Fruit fly (Drosophila melanogaster) whole organism, wandering third instar larva: ENCODE measurements around the gene ND-42.

Source experiments
- Abd-B ChIP-seq: fragments of >200 bp; optimal IDR thresholded peaks from 2 replicates; lab custom pipeline; 2017; ENCODE audit warnings: missing biosample characterization, missing genetic modification characterization
- CG32264 ChIP-seq: fragments of 200-800 bp; sonication (Bioruptor generic); optimal IDR thresholded peaks from 2 replicates; lab custom pipeline; 2016; ENCODE audit warnings: missing biosample characterization, missing genetic modification characterization
- CG9705 ChIP-seq: fragments of 200-800 bp; sonication (Bioruptor generic); optimal IDR thresholded peaks from 2 replicates; lab custom pipeline; 2018; ENCODE audit warnings: missing biosample characterization, mild to moderate bottlenecking, missing genetic modification characterization
- CrebA ChIP-seq: fragments of 200-800 bp; sonication (Bioruptor generic); optimal IDR thresholded peaks from 2 replicates; lab custom pipeline; 2016; ENCODE audit warnings: missing biosample characterization, mild to moderate bottlenecking, missing genetic modification characterization, borderline replicate concordance
- Dfd ChIP-seq: fragments of >200 bp; optimal IDR thresholded peaks from 2 replicates; lab custom pipeline; 2017; ENCODE audit warnings: missing biosample characterization, missing genetic modification characterization
- Dif ChIP-seq: fragments of 200-275, 200-300 bp; sonication (Bioruptor generic); optimal IDR thresholded peaks from 2 replicates; lab custom pipeline; 2018; ENCODE audit warnings: missing biosample characterization, missing genetic modification characterization; ENCODE audit not compliant: partially characterized antibody
- GATAd ChIP-seq: sonication (Bioruptor generic); optimal IDR thresholded peaks from 2 replicates; lab custom pipeline; 2016; ENCODE audit warnings: missing biosample characterization, missing genetic modification characterization
- HLH106 ChIP-seq: fragments of 200-800 bp; optimal IDR thresholded peaks from 3 replicates; lab custom pipeline; 2019; ENCODE audit warnings: missing biosample characterization, mild to moderate bottlenecking, missing genetic modification characterization, moderate library complexity
- Hr78 ChIP-seq: fragments of >200 bp; optimal IDR thresholded peaks from 2 replicates; lab custom pipeline; 2017; ENCODE audit warnings: missing biosample characterization, missing genetic modification characterization
- Hr83 ChIP-seq: fragments of 200-300 bp; sonication (Bioruptor generic); optimal IDR thresholded peaks from 2 replicates; lab custom pipeline; 2016; ENCODE audit warnings: missing biosample characterization, mild to moderate bottlenecking, missing genetic modification characterization, moderate library complexity; ENCODE audit not compliant: poor library complexity, severe bottlenecking
- Jra ChIP-seq: sonication (Bioruptor generic); optimal IDR thresholded peaks from 2 replicates; lab custom pipeline; 2016; ENCODE audit warnings: missing biosample characterization, missing genetic modification characterization
- Mio ChIP-seq: sonication (Bioruptor generic); optimal IDR thresholded peaks from 2 replicates; lab custom pipeline; 2016; ENCODE audit warnings: missing biosample characterization, missing genetic modification characterization
- Myc ChIP-seq: fragments of >200 bp; optimal IDR thresholded peaks from 2 replicates; lab custom pipeline; 2017
- N ChIP-seq: fragments of >200 bp; optimal IDR thresholded peaks from 2 replicates; lab custom pipeline; 2018; ENCODE audit warnings: missing biosample characterization, missing external identifiers, missing genetic modification characterization
- OdsH ChIP-seq: fragments of 200-800 bp; sonication (Bioruptor generic); optimal IDR thresholded peaks from 2 replicates; lab custom pipeline; 2016; ENCODE audit warnings: missing biosample characterization, mild to moderate bottlenecking, missing genetic modification characterization
- Rel ChIP-seq, 2 experiments: fragments of 200-800 bp; sonication (Bioruptor generic) in 1 of 2; optimal IDR thresholded peaks; 2 replicates in 1 of 2; 3 replicates in 1 of 2; lab custom pipeline; 2016 to 2019; ENCODE audit warnings: mild to moderate bottlenecking in 2 of 2, missing biosample characterization in 2 of 2, missing genetic modification characterization in 2 of 2, moderate library complexity in 1 of 2
- Sp1 ChIP-seq: fragments of 200-800 bp; sonication (Bioruptor generic); optimal IDR thresholded peaks from 3 replicates; lab custom pipeline; 2019; ENCODE audit warnings: missing biosample characterization, mild to moderate bottlenecking, missing genetic modification characterization, moderate library complexity
- Vsx2 ChIP-seq: fragments of 200-300, 225-300 bp; sonication (Bioruptor generic); optimal IDR thresholded peaks from 2 replicates; lab custom pipeline; 2018; ENCODE audit warnings: missing biosample characterization, missing genetic modification characterization; ENCODE audit not compliant: partially characterized antibody
- br ChIP-seq: fragments of 200-800 bp; sonication (Bioruptor generic); optimal IDR thresholded peaks from 2 replicates; lab custom pipeline; 2016; ENCODE audit warnings: missing biosample characterization, missing genetic modification characterization
- brk ChIP-seq: fragments of 200-800 bp; sonication (Bioruptor generic); optimal IDR thresholded peaks from 2 replicates; lab custom pipeline; 2016; ENCODE audit warnings: missing biosample characterization, mild to moderate bottlenecking, missing genetic modification characterization
- dl ChIP-seq, 2 experiments: fragments of 175-275, 200-275 bp in 1 of 2; fragments of 200-275 bp in 1 of 2; sonication (Bioruptor generic); optimal IDR thresholded peaks; lab custom pipeline; 2018; ENCODE audit warnings: mild to moderate bottlenecking in 2 of 2, missing biosample characterization in 2 of 2, missing genetic modification characterization in 2 of 2, moderate library complexity in 2 of 2; ENCODE audit not compliant: partially characterized antibody in 2 of 2, insufficient read depth in 1 of 2
- dsf ChIP-seq: sonication (Bioruptor generic); optimal IDR thresholded peaks from 2 replicates; lab custom pipeline; 2016; ENCODE audit warnings: missing biosample characterization, missing genetic modification characterization, borderline replicate concordance
- ey ChIP-seq: fragments of 200-800 bp; sonication (Bioruptor generic); optimal IDR thresholded peaks from 2 replicates; lab custom pipeline; 2016; ENCODE audit warnings: missing biosample characterization, missing genetic modification characterization
- fru ChIP-seq: fragments of 200-800 bp; sonication (Bioruptor generic); optimal IDR thresholded peaks from 3 replicates; lab custom pipeline; 2016; ENCODE audit warnings: missing biosample characterization, mild to moderate bottlenecking, missing genetic modification characterization
- h ChIP-seq: fragments of 200-800 bp; sonication (Bioruptor generic); optimal IDR thresholded peaks from 3 replicates; lab custom pipeline; 2016; ENCODE audit warnings: missing biosample characterization, mild to moderate bottlenecking, missing genetic modification characterization
- jim ChIP-seq: fragments of 175-275, 200-325 bp; sonication (Bioruptor generic); optimal IDR thresholded peaks from 2 replicates; lab custom pipeline; 2016; ENCODE audit warnings: missing biosample characterization, mild to moderate bottlenecking, missing genetic modification characterization
- lola ChIP-seq: fragments of >200 bp; optimal IDR thresholded peaks from 2 replicates; lab custom pipeline; 2017; ENCODE audit warnings: missing biosample characterization, missing genetic modification characterization
- pan ChIP-seq: fragments of >200 bp; optimal IDR thresholded peaks from 2 replicates; lab custom pipeline; 2017
- psq ChIP-seq: fragments of 200-800 bp; sonication (Bioruptor generic); optimal IDR thresholded peaks from 3 replicates; lab custom pipeline; 2017; ENCODE audit warnings: missing biosample characterization, mild to moderate bottlenecking, missing genetic modification characterization, moderate library complexity
- rgr ChIP-seq: fragments of 200-800 bp; sonication (Bioruptor generic); optimal IDR thresholded peaks from 3 replicates; lab custom pipeline; 2016; ENCODE audit warnings: missing biosample characterization, mild to moderate bottlenecking, missing genetic modification characterization
- sage ChIP-seq: fragments of 200-800 bp; sonication (Bioruptor generic); optimal IDR thresholded peaks from 2 replicates; lab custom pipeline; 2016; ENCODE audit warnings: missing biosample characterization, mild to moderate bottlenecking, missing genetic modification characterization
- sv ChIP-seq: fragments of 200-800 bp; sonication (Bioruptor generic); optimal IDR thresholded peaks from 3 replicates; lab custom pipeline; 2016; ENCODE audit warnings: missing biosample characterization, missing genetic modification characterization
- tai ChIP-seq: sonication (Bioruptor generic); optimal IDR thresholded peaks from 2 replicates; lab custom pipeline; 2016; ENCODE audit warnings: missing biosample characterization, missing genetic modification characterization
- usp ChIP-seq: fragments of >200 bp; optimal IDR thresholded peaks from 2 replicates; lab custom pipeline; 2017; ENCODE audit warnings: missing biosample characterization, missing genetic modification characterization
- woc ChIP-seq: sonication (Bioruptor generic); optimal IDR thresholded peaks from 2 replicates; lab custom pipeline; 2016; ENCODE audit warnings: missing biosample characterization, mild to moderate bottlenecking, missing genetic modification characterization

Gene ND-42

DNA sequence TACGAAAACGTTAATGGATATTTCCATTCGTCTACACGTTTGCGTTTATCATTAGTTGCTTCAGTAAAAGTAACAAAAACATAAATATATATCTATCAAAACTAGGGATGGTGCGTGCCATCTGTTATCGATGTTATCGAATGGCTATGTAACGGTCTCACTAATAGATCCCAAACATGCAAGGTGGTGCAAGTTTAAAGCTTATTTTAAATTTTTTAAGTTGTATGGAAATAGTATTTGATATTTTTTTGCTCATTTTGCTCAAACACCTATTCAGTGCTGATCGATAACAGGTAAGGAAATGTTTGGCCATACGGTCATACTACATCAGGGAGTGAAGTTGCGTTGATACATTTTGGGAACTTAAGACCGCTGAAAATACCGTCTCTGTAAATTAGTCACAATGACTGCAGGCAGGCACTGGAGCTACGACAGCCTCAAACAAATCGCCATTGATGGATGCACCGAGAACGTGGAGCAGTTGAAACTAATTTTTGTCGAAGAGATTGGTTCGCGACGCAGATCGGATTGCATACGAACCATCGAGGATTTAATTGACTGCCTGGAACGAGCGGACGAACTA, 6.7 kb downstream of the ND-42 start, which contains the start of the genes CG45099, CG6015, pit and Fadd:
CG45099 (minus strand) TSS at position 127 of the 583 bp plus-strand sequence.
CG6015 (minus strand) TSS at position 127 of the 583 bp plus-strand sequence.
pit (plus strand) TSS at position 139 of the 583 bp plus-strand sequence.
Fadd (plus strand) TSS at position 296 of the 583 bp plus-strand sequence.
- TF ChIP-seq GATAd (GFP tag; lab: Kevin White, UChicago) (no peak), CG32264 (GFP tag; lab: Kevin White, UChicago) (peak; percentile 7)
- TF ChIP-seq, all 38 proteins: peak for 1

DNA sequence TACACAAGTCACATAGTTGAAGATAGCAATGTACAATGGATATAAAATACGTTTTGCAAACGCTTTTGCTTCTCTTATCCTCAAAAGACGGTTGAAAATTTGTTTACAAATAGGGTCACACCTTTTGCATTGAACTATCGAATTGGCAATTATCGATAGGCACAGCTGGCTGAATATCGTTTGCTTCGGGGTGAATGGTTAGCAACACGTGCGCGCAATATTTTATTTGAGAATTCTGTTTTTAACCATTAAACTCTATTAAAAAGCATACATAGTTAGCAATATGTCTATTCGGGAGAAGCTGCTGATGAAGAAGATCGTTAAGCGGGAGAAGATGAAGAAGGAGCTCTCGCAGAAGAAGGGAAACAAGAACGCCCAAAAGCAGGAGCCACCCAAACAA, 8.0 kb downstream of the ND-42 start:
- TF ChIP-seq CG32264 (GFP tag; lab: Kevin White, UChicago): no peak
- no peak for TF ChIP-seq Hr83 (GFP tag; lab: Kevin White, UChicago)
- TF ChIP-seq rgr (GFP tag; lab: Kevin White, UChicago): no peak
- TF ChIP-seq Myc (lab: Kevin White, UChicago): peak; percentile 52
- TF ChIP-seq Rel (GFP tag; optimal IDR thresholded peaks at IDR 0.05; lab: Kevin White, UChicago): no peak
- peak; percentile 56 for TF ChIP-seq Rel (tag; optimal IDR thresholded peaks at IDR 0.05; lab: Kevin White, UChicago)

DNA sequence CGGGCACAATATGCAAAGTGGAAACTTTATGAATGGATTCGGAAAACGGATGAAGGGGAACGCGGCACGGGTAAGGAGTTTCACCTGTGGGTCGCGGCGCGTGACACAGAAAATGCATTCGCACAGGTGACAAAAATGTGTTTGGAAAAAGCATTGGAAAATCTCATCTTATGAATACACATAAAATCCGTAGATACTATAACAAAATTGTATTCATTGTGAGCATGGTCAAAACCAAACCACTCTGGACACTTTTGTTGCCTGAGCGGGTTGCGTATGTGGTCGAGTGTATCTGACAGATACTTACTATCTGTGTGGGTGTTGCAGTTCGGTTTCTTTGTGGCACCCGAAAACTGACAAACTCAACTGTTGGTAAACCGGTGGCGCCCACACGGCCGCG, 12.0 kb downstream of the ND-42 start:
- TF ChIP-seq Mio (GFP tag; lab: Kevin White, UChicago) (no peak), HLH106 (tag; lab: Kevin White, UChicago) (peak; percentile 19), Sp1 (peak; percentile 10), ey (GFP tag; lab: Kevin White, UChicago) (peak; percentile 62), psq (peak; percentile 50), fru (no peak), OdsH (GFP tag; lab: Kevin White, UChicago) (peak; percentile 61), rgr (GFP tag; lab: Kevin White, UChicago) (peak; percentile 71)

DNA sequence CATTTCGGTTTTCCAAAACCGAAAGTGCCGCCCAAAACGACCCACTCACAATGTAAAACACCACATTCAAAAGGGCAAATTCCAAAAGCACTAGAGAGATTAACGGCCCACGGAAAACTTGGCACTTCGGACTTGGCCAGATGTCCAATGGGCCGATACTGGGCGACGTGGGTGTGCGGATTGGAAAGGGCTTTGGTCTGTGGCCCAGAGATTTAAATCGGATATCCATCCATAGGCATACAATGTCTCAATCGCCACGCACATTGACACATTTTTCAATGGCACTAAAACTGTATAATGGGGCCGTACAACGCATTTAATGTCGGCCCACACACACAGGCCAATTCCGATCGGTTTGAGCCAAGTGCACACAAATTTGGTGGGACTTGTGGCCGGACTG, 12.9 kb downstream of the ND-42 start:
- no peak for TF ChIP-seq brk
- no peak for TF ChIP-seq h (GFP tag; lab: Kevin White, UChicago)
- TF ChIP-seq lola (GFP tag; lab: Kevin White, UChicago): no peak
- TF ChIP-seq CG32264 (GFP tag; lab: Kevin White, UChicago): no peak
- no peak for TF ChIP-seq Hr83 (GFP tag; lab: Kevin White, UChicago)
- no peak for TF ChIP-seq GATAd (GFP tag; lab: Kevin White, UChicago)
- TF ChIP-seq Jra: no peak
- TF ChIP-seq sage (GFP tag; lab: Kevin White, UChicago): no peak
- TF ChIP-seq Dfd (GFP tag; lab: Kevin White, UChicago): no peak
- TF ChIP-seq pan (lab: Kevin White, UChicago): no peak

DNA sequence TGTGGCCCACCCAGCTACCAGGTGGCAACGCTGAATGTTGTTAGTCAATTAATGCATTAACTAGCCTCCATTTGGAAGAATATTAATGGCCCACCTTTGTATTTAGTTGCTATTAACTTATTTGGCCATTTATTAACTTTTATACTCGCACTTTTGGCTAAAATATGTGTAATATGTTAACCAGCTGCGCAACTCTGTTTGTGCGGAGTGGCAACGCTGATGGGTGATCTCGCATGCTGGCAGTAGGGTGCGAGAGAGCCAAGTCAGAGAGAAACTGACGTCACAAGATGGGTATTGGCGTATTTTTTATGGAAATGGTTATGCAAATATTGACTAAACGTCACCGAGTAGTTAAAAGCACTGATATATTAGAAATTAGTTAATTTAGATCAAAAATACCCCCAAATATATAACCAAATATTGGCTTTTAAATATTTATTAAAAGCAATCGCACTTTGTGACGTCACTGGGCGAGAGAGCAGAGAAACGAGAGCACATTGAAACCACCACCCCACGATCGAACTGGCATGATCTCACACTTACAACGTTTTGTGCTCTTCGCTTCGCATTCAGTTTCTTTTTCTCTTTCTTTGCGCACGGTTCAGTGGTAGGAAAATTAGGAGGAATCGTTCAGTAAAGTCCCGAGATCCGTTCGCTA, 14.2 kb downstream of the ND-42 start, which contains the start of gene how:
how (plus strand) TSS at position 567 of the 658 bp plus-strand sequence.
- TF ChIP-seq fru (peak; percentile 8), CG32264 (GFP tag; lab: Kevin White, UChicago) (no peak), Hr78 (GFP tag; lab: Kevin White, UChicago) (no peak), jim (GFP tag; lab: Kevin White, UChicago) (no peak), Rel (GFP tag; optimal IDR thresholded peaks at IDR 0.05; lab: Kevin White, UChicago) (no peak), Rel (tag; optimal IDR thresholded peaks at IDR 0.05; lab: Kevin White, UChicago) (peak; percentile 72), HLH106 (tag; lab: Kevin White, UChicago) (peak; percentile 22), psq (peak; percentile 83), GATAd (GFP tag; lab: Kevin White, UChicago) (no peak), dsf (GFP tag; lab: Kevin White, UChicago) (no peak), CrebA (no peak), Hr83 (GFP tag; lab: Kevin White, UChicago) (no peak), N (GFP tag; lab: Kevin White, UChicago) (no peak), brk (no peak), Abd-B (no peak), sage (GFP tag; lab: Kevin White, UChicago) (no peak), usp (GFP tag; lab: Kevin White, UChicago) (no peak), Dfd (GFP tag; lab: Kevin White, UChicago) (no peak), Jra (no peak), h (GFP tag; lab: Kevin White, UChicago) (peak; percentile 36), lola (GFP tag; lab: Kevin White, UChicago) (no peak), Mio (GFP tag; lab: Kevin White, UChicago) (no peak), sv (GFP tag; lab: Kevin White, UChicago) (no peak), OdsH (GFP tag; lab: Kevin White, UChicago) (no peak), br (GFP tag; lab: Kevin White, UChicago) (peak; percentile 26), ey (GFP tag; lab: Kevin White, UChicago) (peak; percentile 24), woc (GFP tag; lab: Kevin White, UChicago) (peak; percentile 96), dl (GFP tag; optimal IDR thresholded peaks at IDR 0.05; lab: Kevin White, UChicago; ENCODE audit: insufficient read depth in 1 of 2, partially characterized antibody in 2 of 2) (peak; percentile 38 to 45), rgr (GFP tag; lab: Kevin White, UChicago) (peak; percentile 11), CG9705 (GFP tag; lab: Kevin White, UChicago) (peak; percentile 3), Vsx2 (GFP tag; lab: Kevin White, UChicago) (no peak), Dif (GFP tag; lab: Kevin White, UChicago) (peak; percentile 33), Myc (lab: Kevin White, UChicago) (peak; percentile 23), tai (GFP tag; lab: Kevin White, UChicago) (no peak)
